Worm (Caenorhabditis elegans): ENCODE results near the gene K10H10.4.

Gene K10H10.4

ce11 chrII:14497848-14498247, 2.4 kb upstream of the K10H10.4 start, which contains the start of gene dhs-8:
Gene dhs-8, plus strand, starts transcription at chrII:14498026.
- TF ChIP-seq nhr-129 (tag; optimal IDR thresholded peaks at IDR 0.05) = peak; percentile 29
- peak; percentile 57 for TF ChIP-seq sma-9 (GFP tag; optimal IDR thresholded peaks at IDR 0.05)
- TF ChIP-seq sma-9 (tag; optimal IDR thresholded peaks at IDR 0.05) = no peak
- no peak for TF ChIP-seq zag-1 (tag; optimal IDR thresholded peaks at IDR 0.05)

ce11 chrII:14501447-14501846, 1.2 kb downstream of the K10H10.4 start, which contains the start of gene K10H10.5:
Gene K10H10.5, plus strand, starts transcription at chrII:14501747.
- TF ChIP-seq nhr-6 (tag; optimal IDR thresholded peaks at IDR 0.05) (no peak), nhr-129 (tag; optimal IDR thresholded peaks at IDR 0.05) (no peak), nhr-237 (tag; optimal IDR thresholded peaks at IDR 0.05) (no peak), mab-5 (tag; optimal IDR thresholded peaks at IDR 0.05) (no peak), nhr-12 (tag; optimal IDR thresholded peaks at IDR 0.05) (no peak), nhr-77 (tag; optimal IDR thresholded peaks at IDR 0.05) (no peak), peb-1 (tag; optimal IDR thresholded peaks at IDR 0.05) (no peak), C34F6.9 (tag; optimal IDR thresholded peaks at IDR 0.05) (no peak)

- TF ChIP-seq unc-62 (GFP tag; optimal IDR thresholded peaks at IDR 0.05) (no peak), blmp-1 (tag; optimal IDR thresholded peaks at IDR 0.05; ENCODE audit: insufficient read depth) (no peak), sma-3 (GFP tag; optimal IDR thresholded peaks at IDR 0.05) (no peak), crh-2 (tag; optimal IDR thresholded peaks at IDR 0.05) (no peak), C34F6.9 (tag; optimal IDR thresholded peaks at IDR 0.05) (no peak), nhr-237 (tag; optimal IDR thresholded peaks at IDR 0.05) (no peak), nhr-23 (tag; optimal IDR thresholded peaks at IDR 0.05) (no peak), lsy-2 (tag; optimal IDR thresholded peaks at IDR 0.05) (no peak), zag-1 (tag; optimal IDR thresholded peaks at IDR 0.05) (no peak), egl-27 (tag; optimal IDR thresholded peaks at IDR 0.05) (no peak), ztf-11 (tag; optimal IDR thresholded peaks at IDR 0.05) (no peak), mab-5 (tag; optimal IDR thresholded peaks at IDR 0.05) (no peak), R02D3.7 (tag; optimal IDR thresholded peaks at IDR 0.05) (no peak)
These were observed 2.8 kb downstream of the K10H10.4 start, which contains the start of gene K10H10.6 for ce11 chrII:14502997-14503396. Gene K10H10.6, plus strand, starts transcription at chrII:14503297.

ce11 chrII:14506245-14506644, 6.0 kb downstream of the K10H10.4 start, which contains the start of gene K10H10.12:
Gene K10H10.12, minus strand, starts transcription at chrII:14506345.
- no peak for TF ChIP-seq skn-1 (tag; optimal IDR thresholded peaks at IDR 0.05)
- TF ChIP-seq sma-3 (GFP tag; optimal IDR thresholded peaks at IDR 0.05) = no peak
- no peak for TF ChIP-seq mab-5 (tag; optimal IDR thresholded peaks at IDR 0.05)
- no peak for TF ChIP-seq sem-4 (tag; optimal IDR thresholded peaks at IDR 0.05)
- no peak for TF ChIP-seq gmeb-1 (tag; optimal IDR thresholded peaks at IDR 0.05)
- TF ChIP-seq mdl-1 (tag; optimal IDR thresholded peaks at IDR 0.05) = no peak
- TF ChIP-seq nhr-12 (tag; optimal IDR thresholded peaks at IDR 0.05) = no peak
- TF ChIP-seq nhr-129 (tag; optimal IDR thresholded peaks at IDR 0.05) = no peak
- TF ChIP-seq lin-39 (tag; optimal IDR thresholded peaks at IDR 0.05) = no peak
- no peak for TF ChIP-seq ceh-16 (tag; optimal IDR thresholded peaks at IDR 0.05)
- TF ChIP-seq lsy-2 (tag; optimal IDR thresholded peaks at IDR 0.05) = no peak

ce11 chrII:14507563-14507962, 7.3 kb downstream of the K10H10.4 start, which contains the start of the genes K10H10.7 and K10H10.10:
Gene K10H10.7, minus strand, starts transcription at chrII:14507663.
Gene K10H10.10, plus strand, starts transcription at chrII:14507766.
- no peak for TF ChIP-seq elt-3 (tag; optimal IDR thresholded peaks at IDR 0.05)
- TF ChIP-seq ceh-82 (tag; optimal IDR thresholded peaks at IDR 0.05) = no peak
- no peak for TF ChIP-seq ZK546.5 (tag; optimal IDR thresholded peaks at IDR 0.05)

ce11 chrII:14510162-14510561, 9.9 kb downstream of the K10H10.4 start:
- no peak for TF ChIP-seq mab-5 (tag; optimal IDR thresholded peaks at IDR 0.05)
- peak; percentile 69 for TF ChIP-seq fos-1 (tag; optimal IDR thresholded peaks at IDR 0.05)

ce11 chrII:14511189-14511588, 11.0 kb downstream of the K10H10.4 start, which contains the start of gene K10H10.13:
Gene K10H10.13, minus strand, starts transcription at chrII:14511289.
- TF ChIP-seq elt-3 (tag; optimal IDR thresholded peaks at IDR 0.05) (no peak), sma-9 (GFP tag; optimal IDR thresholded peaks at IDR 0.05) (no peak), sma-9 (tag; optimal IDR thresholded peaks at IDR 0.05) (no peak), nhr-12 (tag; optimal IDR thresholded peaks at IDR 0.05) (no peak), C34F6.9 (tag; optimal IDR thresholded peaks at IDR 0.05) (no peak), crh-2 (tag; optimal IDR thresholded peaks at IDR 0.05) (no peak), zag-1 (tag; optimal IDR thresholded peaks at IDR 0.05) (no peak), sma-3 (GFP tag; optimal IDR thresholded peaks at IDR 0.05) (no peak), unc-39 (tag; optimal IDR thresholded peaks at IDR 0.05) (no peak), ceh-82 (tag; optimal IDR thresholded peaks at IDR 0.05) (no peak), ceh-16 (tag; optimal IDR thresholded peaks at IDR 0.05) (no peak), blmp-1 (tag; optimal IDR thresholded peaks at IDR 0.05; ENCODE audit: insufficient read depth) (no peak), dmd-4 (tag; optimal IDR thresholded peaks at IDR 0.05) (no peak), snpc-4 (tag; optimal IDR thresholded peaks at IDR 0.05) (no peak)

All from whole organism, L2 larva.